5 fruit fly cellular contexts compared by ENCODE assay signal in the genomic region with DNA sequence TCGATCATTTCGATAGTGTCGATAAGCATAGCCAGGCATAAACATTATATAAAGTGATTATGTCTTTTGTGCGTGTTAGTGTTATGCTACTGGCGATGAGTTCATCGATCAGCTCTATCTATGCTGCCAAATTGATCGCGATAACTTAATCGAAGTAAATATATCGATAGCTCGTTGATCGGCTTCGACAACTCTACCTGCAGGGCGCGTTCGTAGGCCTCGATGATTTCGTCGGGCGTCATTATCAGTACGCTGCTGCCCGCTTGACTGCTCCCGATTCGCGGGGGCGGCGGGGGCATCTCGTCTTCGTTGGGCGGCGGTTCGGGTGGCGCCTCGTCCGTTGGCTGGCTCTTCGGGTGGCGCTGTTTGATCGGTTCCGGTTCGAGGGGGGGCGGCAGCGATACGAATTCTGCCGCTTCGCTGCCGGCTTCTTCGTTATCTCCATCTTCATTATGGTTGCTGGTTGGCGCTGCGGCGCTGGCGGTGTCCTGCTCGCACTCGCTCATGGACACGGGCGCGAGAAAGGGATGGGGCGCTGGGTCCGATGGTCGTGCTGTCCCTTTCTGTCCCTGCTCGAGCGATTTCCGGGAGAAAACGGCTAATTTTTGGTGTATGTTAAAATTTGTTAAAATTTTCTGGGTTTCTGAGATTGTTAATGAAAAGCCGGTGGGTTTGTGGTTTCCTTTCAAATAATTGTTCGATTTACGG.
TF ChIP-seq lines count a peak whose summit lies in the region.

A gene (minus strand): TSS at position 658 of the 708 bp plus-strand sequence.

- no peak for TF ChIP-seq CTCF in whole organism, embryonic (GFP tag; optimal IDR thresholded peaks at IDR 0.05; lab: Kevin White, UChicago)

TF ChIP-seq in Kc167, 6 proteins besides CTCF, POLR2A, EP300 and RAD21:
- TF ChIP-seq psq (optimal IDR thresholded peaks at IDR 0.05; lab: Kevin White, UChicago) = peak; percentile 28
- TF ChIP-seq ttk (optimal IDR thresholded peaks at IDR 0.05; lab: Kevin White, UChicago) = no peak
TF ChIP-seq in Kc167: peak in this region for 1.

TF ChIP-seq in whole organism, embryonic, 481 proteins besides CTCF, POLR2A, EP300 and RAD21 (continues in another document):
- peak; percentile 63 for TF ChIP-seq bbx (GFP tag; IDR thresholded peaks at IDR 0.05; lab: Robert Waterston, UW; ENCODE audit: partially characterized antibody)
- TF ChIP-seq CG5180 (GFP tag; optimal IDR thresholded peaks at IDR 0.05; lab: Kevin White, UChicago) = peak; percentile 58
- peak; percentile 33 for TF ChIP-seq bigmax (GFP tag; optimal IDR thresholded peaks at IDR 0.05; lab: Kevin White, UChicago)
- 0 out of 2 replicates have a peak, but pooled peaks have one; percentile 20 for TF ChIP-seq seq (GFP tag; IDR thresholded peaks at IDR 0.05; lab: Robert Waterston, UW)
- no peak for TF ChIP-seq Hr39 (optimal IDR thresholded peaks at IDR 0.05; lab: Kevin White, UChicago)
- 0 out of 3 replicates have a peak, but pooled peaks have one; percentile 26 for TF ChIP-seq Optix (GFP tag; IDR thresholded peaks at IDR 0.05; lab: Robert Waterston, UW)
- TF ChIP-seq cwo (GFP tag; optimal IDR thresholded peaks at IDR 0.05; lab: Kevin White, UChicago) = peak; percentile 19
- TF ChIP-seq dm (GFP tag; optimal IDR thresholded peaks at IDR 0.05; lab: Kevin White, UChicago) = no peak
- TF ChIP-seq hbn (GFP tag; IDR thresholded peaks at IDR 0.05; lab: Robert Waterston, UW; ENCODE audit: partially characterized antibody) = no peak
- TF ChIP-seq Mad (GFP tag; optimal IDR thresholded peaks at IDR 0.05; lab: Kevin White, UChicago) = no peak
- no peak for TF ChIP-seq CG6654 (GFP tag; optimal IDR thresholded peaks at IDR 0.05; lab: Kevin White, UChicago)
- TF ChIP-seq Awh (GFP tag; IDR thresholded peaks at IDR 0.05; lab: Robert Waterston, UW) = peak; percentile 64; the same call in 1 of the 2 replicates
- TF ChIP-seq CG8388 (GFP tag; optimal IDR thresholded peaks at IDR 0.05; lab: Kevin White, UChicago) = no peak
- peak; percentile 27; the same call in 1 of the 2 replicates for TF ChIP-seq amos (GFP tag; IDR thresholded peaks at IDR 0.05; lab: Robert Waterston, UW; ENCODE audit: partially characterized antibody)
- peak; percentile 22 for TF ChIP-seq CG12219 (GFP tag; optimal IDR thresholded peaks at IDR 0.05; lab: Kevin White, UChicago)
- peak; percentile 41 for TF ChIP-seq Meics (GFP tag; optimal IDR thresholded peaks at IDR 0.05; lab: Kevin White, UChicago)
- TF ChIP-seq CG34422 (GFP tag; IDR thresholded peaks at IDR 0.05; lab: Robert Waterston, UW) = peak; percentile 60; the same call in 1 of the 3 replicates
- TF ChIP-seq Ets97D (GFP tag; optimal IDR thresholded peaks at IDR 0.05; lab: Kevin White, UChicago) = peak; percentile 67

TF ChIP-seq in whole organism, prepupa, 60 proteins besides CTCF, POLR2A, EP300 and RAD21:
- TF ChIP-seq CG6163 (GFP tag; IDR thresholded peaks at IDR 0.05; lab: Robert Waterston, UW) = 0 out of 3 replicates have a peak, but pooled peaks have one; percentile 35
- peak; percentile 76 for TF ChIP-seq Eip78C (GFP tag; lab: Kevin White, UChicago)
- TF ChIP-seq Gug (GFP tag; IDR thresholded peaks at IDR 0.05; lab: Robert Waterston, UW) = no peak
- TF ChIP-seq CG3919 (GFP tag; optimal IDR thresholded peaks at IDR 0.05; lab: Kevin White, UChicago) = peak; percentile 30
- TF ChIP-seq svp (GFP tag; lab: Kevin White, UChicago) = peak; percentile 69
- TF ChIP-seq CG15336 (GFP tag; IDR thresholded peaks at IDR 0.05; lab: Robert Waterston, UW) = peak; percentile 16; the same call in 1 of the 2 replicates
- no peak for TF ChIP-seq CG8119 (GFP tag; IDR thresholded peaks at IDR 0.05; lab: Robert Waterston, UW)
- peak; percentile 57 for TF ChIP-seq CG6854 (GFP tag; optimal IDR thresholded peaks at IDR 0.05; lab: Kevin White, UChicago)
- no peak for TF ChIP-seq OdsH (GFP tag; optimal IDR thresholded peaks at IDR 0.05; lab: Kevin White, UChicago)
- TF ChIP-seq fkh (GFP tag; optimal IDR thresholded peaks at IDR 0.05; lab: Kevin White, UChicago) = no peak
- peak; percentile 13 for TF ChIP-seq cyc (GFP tag; optimal IDR thresholded peaks at IDR 0.05; lab: Kevin White, UChicago)
- peak; percentile 21 for TF ChIP-seq CG6276 (GFP tag; optimal IDR thresholded peaks at IDR 0.05; lab: Kevin White, UChicago)
- TF ChIP-seq eg (GFP tag; IDR thresholded peaks at IDR 0.05; lab: Robert Waterston, UW) = 0 out of 3 replicates have a peak, but pooled peaks have one; percentile 28
TF ChIP-seq in whole organism, prepupa: peak in this region for 9.

TF ChIP-seq in whole organism, pupa, 21 proteins besides CTCF, POLR2A, EP300 and RAD21:
- TF ChIP-seq CG4496 (GFP tag; IDR thresholded peaks at IDR 0.05; lab: Robert Waterston, UW) = peak; percentile 76
- peak; percentile 97 for TF ChIP-seq CG13204 (GFP tag; optimal IDR thresholded peaks at IDR 0.05; lab: Kevin White, UChicago)
- 0 out of 3 replicates have a peak, but pooled peaks have one; percentile 44 for TF ChIP-seq fd96Ca (GFP tag; IDR thresholded peaks at IDR 0.05; lab: Robert Waterston, UW)
- TF ChIP-seq rn (GFP tag; IDR thresholded peaks at IDR 0.05; lab: Robert Waterston, UW) = no peak
- 0 out of 2 replicates have a peak, but pooled peaks have one; percentile 21 for TF ChIP-seq CG12605 (GFP tag; IDR thresholded peaks at IDR 0.05; lab: Robert Waterston, UW)
- TF ChIP-seq Ets98B (GFP tag; IDR thresholded peaks at IDR 0.05; lab: Robert Waterston, UW) = peak; percentile 36; the same call in 1 of the 2 replicates

TF ChIP-seq in whole organism, wandering third instar larva, 38 proteins besides CTCF, POLR2A, EP300 and RAD21:
- TF ChIP-seq Myc (optimal IDR thresholded peaks at IDR 0.05; lab: Kevin White, UChicago) = no peak
- TF ChIP-seq dmrt93B (GFP tag; optimal IDR thresholded peaks at IDR 0.05; lab: Kevin White, UChicago) = peak; percentile 0
